Fruit fly (Drosophila melanogaster) whole organism, embryonic: ENCODE results near the gene Syp.

Source experiments
- Adf1 ChIP-seq: fragments of 200-800 bp; sonication (Bioruptor generic); IDR thresholded peaks from 2 replicates; pipeline ENCODE4 v1.3.6; 2022; ENCODE audit warnings: missing biosample characterization, missing genetic modification characterization
- Asciz ChIP-seq: fragments of 200-800 bp; sonication (Bioruptor generic); optimal IDR thresholded peaks from 2 replicates; lab custom pipeline; 2017; ENCODE audit warnings: missing biosample characterization, mild to moderate bottlenecking, missing genetic modification characterization, missing genetic modification reagents
- Bgb ChIP-seq: fragments of 200-800 bp; sonication (Bioruptor generic); IDR thresholded peaks from 2 replicates; pipeline ENCODE4 v1.3.6; 2022; ENCODE audit warnings: missing biosample characterization, missing genetic modification characterization; ENCODE audit not compliant: partially characterized antibody
- C15 ChIP-seq: fragments of 200-800 bp; sonication (Bioruptor generic); IDR thresholded peaks from 3 replicates; pipeline ENCODE4 v1.3.6; 2022; ENCODE audit warnings: missing biosample characterization, missing genetic modification characterization
- CG10565 ChIP-seq: fragments of 200-800 bp; sonication (Bioruptor generic); optimal IDR thresholded peaks from 3 replicates; lab custom pipeline; 2016; ENCODE audit warnings: missing biosample characterization, mild to moderate bottlenecking, missing genetic modification characterization
- CG11398 ChIP-seq: fragments of 200-800 bp; sonication (Bioruptor generic); optimal IDR thresholded peaks from 2 replicates; lab custom pipeline; 2016; ENCODE audit warnings: missing biosample characterization, missing genetic modification characterization
- CG11504 ChIP-seq: fragments of 200-800 bp; sonication (Bioruptor generic); optimal IDR thresholded peaks from 3 replicates; lab custom pipeline; 2019; ENCODE audit warnings: missing biosample characterization, mild to moderate bottlenecking, missing genetic modification characterization, moderate library complexity
- CG11560 ChIP-seq: fragments of 200-800 bp; sonication (Bioruptor generic); IDR thresholded peaks from 3 replicates; pipeline ENCODE4 v1.3.6; 2022; ENCODE audit warnings: missing biosample characterization, missing genetic modification characterization
- CG13424 ChIP-seq: fragments of 200-800 bp; sonication (Bioruptor generic); optimal IDR thresholded peaks from 2 replicates; lab custom pipeline; 2019; ENCODE audit warnings: missing biosample characterization, mild to moderate bottlenecking, missing genetic modification characterization, moderate library complexity
- CG13775 ChIP-seq: fragments of 200-800 bp; sonication (Bioruptor generic); optimal IDR thresholded peaks from 3 replicates; lab custom pipeline; 2017; ENCODE audit warnings: missing biosample characterization, mild to moderate bottlenecking, missing genetic modification characterization
- CG15696 ChIP-seq: fragments of 200-800 bp; sonication (Bioruptor generic); optimal IDR thresholded peaks from 2 replicates; lab custom pipeline; 2019; ENCODE audit warnings: missing biosample characterization, mild to moderate bottlenecking, missing genetic modification characterization, moderate library complexity
- CG17361 ChIP-seq: fragments of 200-800 bp; sonication (Bioruptor generic); IDR thresholded peaks from 3 replicates; pipeline ENCODE4 v1.3.6; 2022; ENCODE audit warnings: missing biosample characterization, missing genetic modification characterization
- CG18476 ChIP-seq: fragments of 200-800 bp; sonication (Bioruptor generic); optimal IDR thresholded peaks from 2 replicates; lab custom pipeline; 2016; ENCODE audit warnings: missing biosample characterization, mild to moderate bottlenecking, missing genetic modification characterization
- CG32532 ChIP-seq: fragments of 200-800 bp; sonication (Bioruptor generic); IDR thresholded peaks from 2 replicates; pipeline ENCODE4 v1.3.6; 2022; ENCODE audit warnings: missing biosample characterization, missing genetic modification characterization
- CG34224 ChIP-seq: fragments of 200-800 bp; sonication (Bioruptor generic); IDR thresholded peaks from 3 replicates; pipeline ENCODE4 v1.3.6; 2022; ENCODE audit warnings: missing biosample characterization, missing genetic modification characterization; ENCODE audit not compliant: partially characterized antibody
- CG3726 ChIP-seq: fragments of 200-800 bp; sonication (Bioruptor generic); IDR thresholded peaks from 3 replicates; pipeline ENCODE4, ENCODE4 v1.3.6; 2022; ENCODE audit warnings: missing biosample characterization, missing genetic modification characterization
- CG5180 ChIP-seq: fragments of 200-800 bp; sonication (Bioruptor generic); optimal IDR thresholded peaks from 3 replicates; lab custom pipeline; 2017; ENCODE audit warnings: missing biosample characterization, missing genetic modification characterization, mild to moderate bottlenecking, moderate library complexity, missing genetic modification reagents
- CG6765 ChIP-seq: fragments of 200-800 bp; sonication (Bioruptor generic); optimal IDR thresholded peaks from 3 replicates; lab custom pipeline; 2017; ENCODE audit warnings: missing biosample characterization, mild to moderate bottlenecking, missing genetic modification characterization
- CG6813 ChIP-seq: fragments of 200-800 bp; sonication (Bioruptor generic); optimal IDR thresholded peaks from 2 replicates; lab custom pipeline; 2017; ENCODE audit warnings: missing biosample characterization, missing genetic modification characterization, mild to moderate bottlenecking, moderate library complexity, missing genetic modification reagents
- CG7372 ChIP-seq: fragments of 200-800 bp; sonication (Bioruptor generic); IDR thresholded peaks from 2 replicates; pipeline ENCODE4 v1.3.6; 2022; ENCODE audit warnings: missing biosample characterization, missing genetic modification characterization
- CG8388 ChIP-seq: fragments of 200-800 bp; sonication (Bioruptor generic); optimal IDR thresholded peaks from 2 replicates; lab custom pipeline; 2019; ENCODE audit warnings: missing biosample characterization, mild to moderate bottlenecking, missing genetic modification characterization, moderate library complexity
- CG8944 ChIP-seq: fragments of 200-800 bp; sonication (Bioruptor generic); optimal IDR thresholded peaks from 3 replicates; lab custom pipeline; 2016; ENCODE audit warnings: missing biosample characterization, missing genetic modification characterization
- CG9797 ChIP-seq: fragments of 200-800 bp; sonication (Bioruptor generic); optimal IDR thresholded peaks from 3 replicates; lab custom pipeline; 2018; ENCODE audit warnings: missing biosample characterization, mild to moderate bottlenecking, missing genetic modification characterization
- D ChIP-seq, 2 experiments: fragments of 200-800 bp in 1 of 2; fragments of >200 bp in 1 of 2; sonication (Bioruptor generic) in 1 of 2; optimal IDR thresholded peaks; 2 replicates in 1 of 2; 3 replicates in 1 of 2; lab custom pipeline; 2017; ENCODE audit warnings: mild to moderate bottlenecking in 1 of 2, missing biosample characterization in 1 of 2, missing genetic modification characterization in 1 of 2, missing genetic modification reagents in 1 of 2
- Fer2 ChIP-seq: fragments of 200-800 bp; sonication (Bioruptor generic); optimal IDR thresholded peaks from 2 replicates; lab custom pipeline; 2018; ENCODE audit warnings: missing biosample characterization, mild to moderate bottlenecking, missing genetic modification characterization, moderate library complexity
- Gsc ChIP-seq: fragments of 200-800 bp; sonication (Bioruptor generic); IDR thresholded peaks from 2 replicates; pipeline ENCODE4 v1.3.6; 2022; ENCODE audit warnings: missing biosample characterization, missing genetic modification characterization
- HHEX ChIP-seq: fragments of 200-800 bp; sonication (Bioruptor generic); optimal IDR thresholded peaks from 3 replicates; lab custom pipeline; 2017; ENCODE audit warnings: missing biosample characterization, mild to moderate bottlenecking, missing genetic modification characterization, missing genetic modification reagents
- HLH54F ChIP-seq: fragments of 200-800 bp; sonication (Bioruptor generic); optimal IDR thresholded peaks from 3 replicates; lab custom pipeline; 2016; ENCODE audit warnings: missing biosample characterization, missing genetic modification characterization
- Hand ChIP-seq: fragments of 200-800 bp; sonication (Bioruptor generic); optimal IDR thresholded peaks from 2 replicates; lab custom pipeline; 2017; ENCODE audit warnings: mild to moderate bottlenecking, missing biosample characterization, missing genetic modification reagents, missing genetic modification characterization
- Hsf ChIP-seq: fragments of 200-800 bp; sonication (Bioruptor generic); optimal IDR thresholded peaks from 3 replicates; lab custom pipeline; 2016; ENCODE audit warnings: missing biosample characterization, missing genetic modification characterization
- Lhr ChIP-seq: fragments of 200-800 bp; sonication (Bioruptor generic); optimal IDR thresholded peaks from 3 replicates; lab custom pipeline; 2017; ENCODE audit warnings: mild to moderate bottlenecking, missing biosample characterization, missing genetic modification reagents, missing genetic modification characterization
- MTF-1 ChIP-seq: fragments of 200-800 bp; sonication (Bioruptor generic); optimal IDR thresholded peaks from 2 replicates; lab custom pipeline; 2018; ENCODE audit warnings: missing biosample characterization, mild to moderate bottlenecking, missing genetic modification characterization, borderline replicate concordance
- Meics ChIP-seq: fragments of 200-800 bp; sonication (Bioruptor generic); optimal IDR thresholded peaks from 2 replicates; lab custom pipeline; 2017; ENCODE audit warnings: missing biosample characterization, mild to moderate bottlenecking, missing genetic modification characterization
- Poxn ChIP-seq: fragments of 200-800 bp; sonication (Bioruptor generic); IDR thresholded peaks from 2 replicates; pipeline ENCODE4 v1.3.6; 2022; ENCODE audit warnings: missing biosample characterization, missing genetic modification characterization
- ap ChIP-seq: fragments of 200-800 bp; sonication (Bioruptor generic); IDR thresholded peaks from 2 replicates; pipeline ENCODE4 v1.3.6; 2022; ENCODE audit warnings: missing biosample characterization, missing genetic modification characterization
- ara ChIP-seq: fragments of 200-800 bp; sonication (Bioruptor generic); IDR thresholded peaks from 2 replicates; pipeline ENCODE4 v1.3.6; 2022; ENCODE audit warnings: missing biosample characterization, missing genetic modification characterization
- chinmo ChIP-seq: fragments of 200-800 bp; sonication (Bioruptor generic); IDR thresholded peaks from 4 replicates; pipeline ENCODE4 v1.3.6; 2022; ENCODE audit warnings: missing biosample characterization, missing genetic modification characterization; ENCODE audit not compliant: partially characterized antibody
- chm ChIP-seq: fragments of 200-800 bp; sonication (Bioruptor generic); IDR thresholded peaks from 2 replicates; pipeline ENCODE4 v1.3.6; 2022; ENCODE audit warnings: missing biosample characterization, missing genetic modification characterization
- dmrt99B ChIP-seq: fragments of 200-800 bp; sonication (Bioruptor generic); optimal IDR thresholded peaks from 2 replicates; lab custom pipeline; 2018; ENCODE audit warnings: missing biosample characterization, mild to moderate bottlenecking, missing genetic modification characterization, moderate library complexity
- esg ChIP-seq: fragments of 200-800 bp; sonication (Bioruptor generic); conservative IDR thresholded peaks from 2 replicates; pipeline ENCODE4 v1.3.6; 2022; ENCODE audit warnings: missing biosample characterization, missing genetic modification characterization
- gcm ChIP-seq: fragments of 200-800 bp; sonication (Bioruptor generic); optimal IDR thresholded peaks from 2 replicates; lab custom pipeline; 2019; ENCODE audit warnings: missing biosample characterization, mild to moderate bottlenecking, missing genetic modification characterization, moderate library complexity
- grn ChIP-seq: fragments of 200-800 bp; sonication (Bioruptor generic); optimal IDR thresholded peaks from 3 replicates; lab custom pipeline; 2017; ENCODE audit warnings: missing biosample characterization, missing genetic modification characterization
- insv ChIP-seq, 2 experiments: fragments of 200-800 bp; sonication (Bioruptor generic); optimal IDR thresholded peaks; 3 replicates each; lab custom pipeline; 2016 to 2018; ENCODE audit warnings: missing biosample characterization in 2 of 2, missing genetic modification characterization in 2 of 2
- lab ChIP-seq: fragments of 200-800 bp; sonication (Bioruptor generic); optimal IDR thresholded peaks from 3 replicates; lab custom pipeline; 2017; ENCODE audit warnings: missing biosample characterization, missing genetic modification characterization, mild to moderate bottlenecking, moderate library complexity, missing genetic modification reagents
- pb ChIP-seq: fragments of 200-800 bp; sonication (Bioruptor generic); optimal IDR thresholded peaks from 3 replicates; lab custom pipeline; 2016; ENCODE audit warnings: missing biosample characterization, missing genetic modification characterization
- phol ChIP-seq: fragments of 200-800 bp; sonication (Bioruptor generic); optimal IDR thresholded peaks from 3 replicates; lab custom pipeline; 2018; ENCODE audit warnings: missing biosample characterization, mild to moderate bottlenecking, missing genetic modification characterization, moderate library complexity
- pnt ChIP-seq: fragments of 200-800 bp; sonication (Bioruptor generic); optimal IDR thresholded peaks from 3 replicates; lab custom pipeline; 2016; ENCODE audit warnings: missing biosample characterization, missing genetic modification characterization
- ro ChIP-seq: fragments of 200-800 bp; sonication (Bioruptor generic); IDR thresholded peaks from 2 replicates; pipeline ENCODE4 v1.3.6; 2022; ENCODE audit warnings: missing biosample characterization, missing genetic modification characterization
- run ChIP-seq: fragments of 200-800 bp; sonication (Bioruptor generic); optimal IDR thresholded peaks from 3 replicates; lab custom pipeline; 2018; ENCODE audit warnings: missing biosample characterization, mild to moderate bottlenecking, missing genetic modification characterization
- tup ChIP-seq: fragments of 200-800 bp; sonication (Bioruptor generic); optimal IDR thresholded peaks from 2 replicates; lab custom pipeline; 2016; ENCODE audit warnings: missing biosample characterization, mild to moderate bottlenecking, missing genetic modification characterization, moderate library complexity

The Syp gene

dm6 chr3R:20833664-20834063, 77.1 kb downstream of the Syp start (continued):
- no peak for TF ChIP-seq CG15696 (tag; lab: Kevin White, UChicago)
- TF ChIP-seq CG18476 (GFP tag; lab: Kevin White, UChicago): no peak
- peak; percentile 11 for TF ChIP-seq Hsf (GFP tag; lab: Kevin White, UChicago)
- no peak for TF ChIP-seq Lhr (GFP tag; lab: Kevin White, UChicago)
- TF ChIP-seq CG6765 (GFP tag; lab: Kevin White, UChicago): no peak
- TF ChIP-seq C15 (GFP tag; lab: Robert Waterston, UW): no peak
- no peak for TF ChIP-seq CG5180
- TF ChIP-seq pb: no peak
- no peak for TF ChIP-seq CG10565 (GFP tag; lab: Kevin White, UChicago)
- no peak for TF ChIP-seq Hand (GFP tag; lab: Kevin White, UChicago)
- no peak for TF ChIP-seq CG6813
- TF ChIP-seq Meics (GFP tag; lab: Kevin White, UChicago): no peak
- TF ChIP-seq CG7372 (GFP tag; lab: Robert Waterston, UW): no peak
- no peak for TF ChIP-seq Poxn (GFP tag; lab: Robert Waterston, UW)
- peak; percentile 38 for TF ChIP-seq phol
- TF ChIP-seq CG8388 (GFP tag; lab: Kevin White, UChicago): peak; percentile 30
- no peak for TF ChIP-seq esg (GFP tag; lab: Robert Waterston, UW)
- TF ChIP-seq CG13424 (tag; lab: Kevin White, UChicago): peak; percentile 21
- no peak for TF ChIP-seq CG13775 (GFP tag; lab: Kevin White, UChicago)
- TF ChIP-seq MTF-1: no peak
- no peak for TF ChIP-seq gcm
- peak; percentile 32 for TF ChIP-seq CG8944 (GFP tag; lab: Kevin White, UChicago)
- TF ChIP-seq CG11560 (tag; lab: Robert Waterston, UW): no peak
- TF ChIP-seq ro (GFP tag; lab: Robert Waterston, UW): no peak
- TF ChIP-seq CG11504: peak; percentile 48
- no peak for TF ChIP-seq grn (GFP tag; lab: Kevin White, UChicago)
- no peak for TF ChIP-seq Bgb (GFP tag; lab: Robert Waterston, UW)
- TF ChIP-seq lab (GFP tag; lab: Kevin White, UChicago): no peak
- TF ChIP-seq ara (GFP tag; lab: Robert Waterston, UW): no peak
- no peak for TF ChIP-seq CG32532 (GFP tag; lab: Robert Waterston, UW)
- no peak for TF ChIP-seq tup (GFP tag; lab: Kevin White, UChicago)
- TF ChIP-seq run (tag; lab: Kevin White, UChicago): no peak
- no peak for TF ChIP-seq CG34224 (GFP tag; lab: Robert Waterston, UW)
- no peak for TF ChIP-seq chm (GFP tag; lab: Robert Waterston, UW)
- no peak for TF ChIP-seq insv (GFP tag; optimal IDR thresholded peaks at IDR 0.05; lab: Kevin White, UChicago)
- no peak for TF ChIP-seq Asciz (GFP tag; lab: Kevin White, UChicago)
- no peak for TF ChIP-seq HHEX (GFP tag; lab: Kevin White, UChicago)
- TF ChIP-seq dmrt99B: peak; percentile 49
- TF ChIP-seq CG11398: no peak
- TF ChIP-seq pnt (GFP tag; lab: Kevin White, UChicago): no peak
- TF ChIP-seq Adf1: no peak
- no peak for TF ChIP-seq D (optimal IDR thresholded peaks at IDR 0.05; lab: Kevin White, UChicago)
- no peak for TF ChIP-seq D (GFP tag; optimal IDR thresholded peaks at IDR 0.05; lab: Kevin White, UChicago)
- TF ChIP-seq HLH54F (GFP tag; lab: Kevin White, UChicago): no peak
- TF ChIP-seq Gsc (GFP tag; lab: Robert Waterston, UW): no peak
- no peak for TF ChIP-seq CG3726 (GFP tag; lab: Robert Waterston, UW)
- TF ChIP-seq CG9797 (GFP tag; lab: Kevin White, UChicago): no peak
- no peak for TF ChIP-seq chinmo (GFP tag; lab: Robert Waterston, UW)
- TF ChIP-seq Fer2 (tag; lab: Kevin White, UChicago): no peak
- TF ChIP-seq CG17361 (GFP tag; lab: Robert Waterston, UW): no peak
- TF ChIP-seq ap (GFP tag; lab: Robert Waterston, UW): no peak
